Fruit fly (Drosophila melanogaster): ENCODE measurements around the gene CG5068.

Gene CG5068

dm6 chr3L:8986582-8986981 is at the start of gene CG5068:
Gene CG5068, plus strand, starts transcription at chr3L:8986710.
- no peak for TF ChIP-seq insv (optimal IDR thresholded peaks at IDR 0.05)
- TF ChIP-seq Sin3A (optimal IDR thresholded peaks at IDR 0.05) = no peak
- no peak for TF ChIP-seq h (optimal IDR thresholded peaks at IDR 0.05)
- TF ChIP-seq ttk (optimal IDR thresholded peaks at IDR 0.05) = no peak
- TF ChIP-seq Myc (optimal IDR thresholded peaks at IDR 0.05) = no peak
- TF ChIP-seq psq (optimal IDR thresholded peaks at IDR 0.05) = no peak

dm6 chr3L:8939654-8940053 is 46.9 kb upstream of the CG5068 start:
- TF ChIP-seq Myc (optimal IDR thresholded peaks at IDR 0.05) (no peak), h (optimal IDR thresholded peaks at IDR 0.05) (no peak), Sin3A (optimal IDR thresholded peaks at IDR 0.05) (no peak), ttk (optimal IDR thresholded peaks at IDR 0.05) (no peak), insv (optimal IDR thresholded peaks at IDR 0.05) (no peak), psq (optimal IDR thresholded peaks at IDR 0.05) (no peak)

- TF ChIP-seq Sin3A (optimal IDR thresholded peaks at IDR 0.05) = no peak
- TF ChIP-seq psq (optimal IDR thresholded peaks at IDR 0.05) = no peak
- TF ChIP-seq insv (optimal IDR thresholded peaks at IDR 0.05) = no peak
- no peak for TF ChIP-seq h (optimal IDR thresholded peaks at IDR 0.05)
- TF ChIP-seq ttk (optimal IDR thresholded peaks at IDR 0.05) = no peak
- no peak for TF ChIP-seq Myc (optimal IDR thresholded peaks at IDR 0.05)
Measured at dm6 chr3L:8947848-8948494, 38.5 kb upstream of the CG5068 start.

- TF ChIP-seq ttk (optimal IDR thresholded peaks at IDR 0.05) (no peak), Sin3A (optimal IDR thresholded peaks at IDR 0.05) (no peak), psq (optimal IDR thresholded peaks at IDR 0.05) (no peak), insv (optimal IDR thresholded peaks at IDR 0.05) (no peak)
Measured at dm6 chr3L:8949823-8950222, 36.7 kb upstream of the CG5068 start.

- TF ChIP-seq Myc (optimal IDR thresholded peaks at IDR 0.05) = no peak
- no peak for TF ChIP-seq insv (optimal IDR thresholded peaks at IDR 0.05)
- TF ChIP-seq h (optimal IDR thresholded peaks at IDR 0.05) = no peak
- TF ChIP-seq ttk (optimal IDR thresholded peaks at IDR 0.05) = no peak
- no peak for TF ChIP-seq Sin3A (optimal IDR thresholded peaks at IDR 0.05)
- no peak for TF ChIP-seq psq (optimal IDR thresholded peaks at IDR 0.05)
Measured at dm6 chr3L:8950955-8951354, 35.6 kb upstream of the CG5068 start.

dm6 chr3L:8951507-8951906 is 35.0 kb upstream of the CG5068 start:
- TF ChIP-seq insv (optimal IDR thresholded peaks at IDR 0.05) (no peak), psq (optimal IDR thresholded peaks at IDR 0.05) (no peak), Sin3A (optimal IDR thresholded peaks at IDR 0.05) (no peak), Myc (optimal IDR thresholded peaks at IDR 0.05) (no peak), ttk (optimal IDR thresholded peaks at IDR 0.05) (no peak), h (optimal IDR thresholded peaks at IDR 0.05) (no peak)

- TF ChIP-seq ttk (optimal IDR thresholded peaks at IDR 0.05) = no peak
Measured at dm6 chr3L:8952549-8953198, 33.8 kb upstream of the CG5068 start.

- no peak for TF ChIP-seq h (optimal IDR thresholded peaks at IDR 0.05)
- no peak for TF ChIP-seq insv (optimal IDR thresholded peaks at IDR 0.05)
- no peak for TF ChIP-seq Sin3A (optimal IDR thresholded peaks at IDR 0.05)
- no peak for TF ChIP-seq ttk (optimal IDR thresholded peaks at IDR 0.05)
- no peak for TF ChIP-seq Myc (optimal IDR thresholded peaks at IDR 0.05)
- no peak for TF ChIP-seq psq (optimal IDR thresholded peaks at IDR 0.05)
Measured at dm6 chr3L:8953199-8953956, 33.1 kb upstream of the CG5068 start.

- no peak for TF ChIP-seq Myc (optimal IDR thresholded peaks at IDR 0.05)
- TF ChIP-seq h (optimal IDR thresholded peaks at IDR 0.05) = no peak
- no peak for TF ChIP-seq insv (optimal IDR thresholded peaks at IDR 0.05)
- no peak for TF ChIP-seq psq (optimal IDR thresholded peaks at IDR 0.05)
- no peak for TF ChIP-seq ttk (optimal IDR thresholded peaks at IDR 0.05)
- no peak for TF ChIP-seq Sin3A (optimal IDR thresholded peaks at IDR 0.05)
Measured at dm6 chr3L:8953962-8954647, 32.4 kb upstream of the CG5068 start, which contains the start of the genes CG43783 and orb2. Gene CG43783, minus strand, starts transcription at chr3L:8954272. Gene orb2, minus strand, starts transcription at chr3L:8954463.

dm6 chr3L:8954648-8955033 is 31.9 kb upstream of the CG5068 start, which contains the start of gene GNBP3:
Gene GNBP3, plus strand, starts transcription at chr3L:8955021.
- TF ChIP-seq h (optimal IDR thresholded peaks at IDR 0.05) (no peak), Sin3A (optimal IDR thresholded peaks at IDR 0.05) (no peak), psq (optimal IDR thresholded peaks at IDR 0.05) (no peak), Myc (optimal IDR thresholded peaks at IDR 0.05) (no peak), ttk (optimal IDR thresholded peaks at IDR 0.05) (no peak), insv (optimal IDR thresholded peaks at IDR 0.05) (no peak)

dm6 chr3L:8955199-8955598 is 31.3 kb upstream of the CG5068 start:
- TF ChIP-seq Sin3A (optimal IDR thresholded peaks at IDR 0.05) (no peak), psq (optimal IDR thresholded peaks at IDR 0.05) (no peak), h (optimal IDR thresholded peaks at IDR 0.05) (no peak), ttk (optimal IDR thresholded peaks at IDR 0.05) (no peak), Myc (optimal IDR thresholded peaks at IDR 0.05) (no peak), insv (optimal IDR thresholded peaks at IDR 0.05) (no peak)

dm6 chr3L:8956669-8957068 is 29.8 kb upstream of the CG5068 start, which contains the start of gene mRpL12:
Gene mRpL12, plus strand, starts transcription at chr3L:8956791.
- TF ChIP-seq h (optimal IDR thresholded peaks at IDR 0.05) (no peak), Myc (optimal IDR thresholded peaks at IDR 0.05) (no peak), ttk (optimal IDR thresholded peaks at IDR 0.05) (no peak), psq (optimal IDR thresholded peaks at IDR 0.05) (no peak), insv (optimal IDR thresholded peaks at IDR 0.05) (no peak), Sin3A (optimal IDR thresholded peaks at IDR 0.05) (no peak)

All from Kc167 (cell line).